Fruit fly (Drosophila melanogaster) whole organism, embryonic: ENCODE measurements around the gene htl.

ENCODE experiments used
- Blimp-1 ChIP-seq: fragments of 200-800 bp; sonication (Bioruptor generic); optimal IDR thresholded peaks from 3 replicates; lab custom pipeline; 2018; ENCODE audit warnings: missing biosample characterization, missing genetic modification characterization, mild to moderate bottlenecking, moderate library complexity, missing genetic modification reagents
- CG10274 ChIP-seq: fragments of 200-800 bp; sonication (Bioruptor generic); optimal IDR thresholded peaks from 3 replicates; lab custom pipeline; 2017; ENCODE audit warnings: missing biosample characterization, mild to moderate bottlenecking, missing genetic modification characterization
- CG10543 ChIP-seq: fragments of 200-800 bp; sonication (Bioruptor generic); optimal IDR thresholded peaks from 3 replicates; lab custom pipeline; 2017; ENCODE audit warnings: missing biosample characterization, mild to moderate bottlenecking, missing genetic modification characterization, moderate library complexity
- CG13775 ChIP-seq: fragments of 200-800 bp; sonication (Bioruptor generic); optimal IDR thresholded peaks from 3 replicates; lab custom pipeline; 2017; ENCODE audit warnings: missing biosample characterization, mild to moderate bottlenecking, missing genetic modification characterization
- CG14014 ChIP-seq: fragments of 200-800 bp; sonication (Bioruptor generic); IDR thresholded peaks from 2 replicates; pipeline ENCODE4 v1.3.6; 2022; ENCODE audit warnings: missing biosample characterization, missing genetic modification characterization
- CG1603 ChIP-seq: fragments of 200-800 bp; sonication (Bioruptor generic); optimal IDR thresholded peaks from 2 replicates; lab custom pipeline; 2019; ENCODE audit warnings: missing biosample characterization, mild to moderate bottlenecking, missing genetic modification characterization, moderate library complexity
- CG4360 ChIP-seq: fragments of 200-800 bp; sonication (Bioruptor generic); IDR thresholded peaks from 2 replicates; pipeline ENCODE4 v1.3.6; 2022; ENCODE audit warnings: missing biosample characterization, missing genetic modification characterization
- CG4404 ChIP-seq: fragments of 200-800 bp; sonication (Bioruptor generic); IDR thresholded peaks from 2 replicates; pipeline ENCODE4 v1.3.6; 2022; ENCODE audit warnings: missing biosample characterization, missing genetic modification characterization
- CG4617 ChIP-seq: fragments of 200-800 bp; sonication (Bioruptor generic); optimal IDR thresholded peaks from 3 replicates; lab custom pipeline; 2016; ENCODE audit warnings: missing biosample characterization, missing genetic modification characterization, borderline replicate concordance
- CG6689 ChIP-seq: fragments of 200-800 bp; sonication (Bioruptor generic); IDR thresholded peaks from 2 replicates; pipeline ENCODE4 v1.3.6; 2022; ENCODE audit warnings: missing biosample characterization, missing genetic modification characterization
- Camta ChIP-seq: fragments of 200-800 bp; sonication (Bioruptor generic); optimal IDR thresholded peaks from 2 replicates; lab custom pipeline; 2016; ENCODE audit warnings: missing biosample characterization, missing genetic modification characterization
- Deaf1 ChIP-seq: fragments of 200-800 bp; optimal IDR thresholded peaks from 3 replicates; lab custom pipeline; 2019; ENCODE audit warnings: missing biosample characterization, mild to moderate bottlenecking, missing genetic modification characterization, moderate library complexity
- Fer3 ChIP-seq: fragments of 200-800 bp; sonication (Bioruptor generic); optimal IDR thresholded peaks from 2 replicates; lab custom pipeline; 2018; ENCODE audit warnings: missing biosample characterization, mild to moderate bottlenecking, missing genetic modification characterization, moderate library complexity
- HLHmδ ChIP-seq: fragments of 200-800 bp; sonication (Bioruptor generic); optimal IDR thresholded peaks from 2 replicates; lab custom pipeline; 2018; ENCODE audit warnings: missing biosample characterization, mild to moderate bottlenecking, missing genetic modification characterization, moderate library complexity
- Hmx ChIP-seq: fragments of 200-800 bp; sonication (Bioruptor generic); optimal IDR thresholded peaks from 2 replicates; lab custom pipeline; 2016; ENCODE audit warnings: missing biosample characterization, missing genetic modification characterization
- Hr51 ChIP-seq, 2 experiments: fragments of 200-800 bp; sonication (Bioruptor generic); optimal IDR thresholded peaks; 2 replicates in 1 of 2; 3 replicates in 1 of 2; lab custom pipeline; 2016 to 2018; ENCODE audit warnings: missing biosample characterization in 2 of 2, missing genetic modification characterization in 2 of 2, mild to moderate bottlenecking in 1 of 2, moderate library complexity in 1 of 2
- Jarid2 ChIP-seq: fragments of 200-800 bp; sonication (Bioruptor generic); optimal IDR thresholded peaks from 3 replicates; lab custom pipeline; 2017; ENCODE audit warnings: mild to moderate bottlenecking, missing biosample characterization, missing genetic modification reagents, missing genetic modification characterization
- Med ChIP-seq: fragments of 200-800 bp; sonication (Bioruptor generic); peaks from one replicate; lab custom pipeline; 2016; ENCODE audit warnings: missing biosample characterization, missing genetic modification characterization, mild to moderate bottlenecking, inconsistent platforms, moderate library complexity
- Nf-YB ChIP-seq: fragments of 200-800 bp; sonication (Bioruptor generic); optimal IDR thresholded peaks from 3 replicates; lab custom pipeline; 2019; ENCODE audit warnings: missing biosample characterization, mild to moderate bottlenecking, missing genetic modification characterization, moderate library complexity
- Nf-YC ChIP-seq: fragments of 200-800 bp; optimal IDR thresholded peaks from 3 replicates; lab custom pipeline; 2019; ENCODE audit warnings: missing biosample characterization, mild to moderate bottlenecking, missing genetic modification characterization, moderate library complexity
- Stat92E ChIP-seq, 3 experiments: fragments of >200 bp in 2 of 3; fragments of 200-800 bp in 1 of 3; sonication (Bioruptor generic) in 1 of 3; optimal IDR thresholded peaks; 2 replicates each; lab custom pipeline; 2017 to 2019; ENCODE audit warnings: missing biosample characterization in 3 of 3, missing genetic modification characterization in 3 of 3, mild to moderate bottlenecking in 1 of 3, moderate library complexity in 1 of 3
- TFAM ChIP-seq: fragments of 200-800 bp; sonication (Bioruptor generic); optimal IDR thresholded peaks from 2 replicates; lab custom pipeline; 2017; ENCODE audit warnings: missing biosample characterization, missing genetic modification characterization, inconsistent platforms
- Trl ChIP-seq, 3 experiments: fragments of >200 bp in 2 of 3; fragments of 200-800 bp in 1 of 3; sonication (Bioruptor generic) in 1 of 3; optimal IDR thresholded peaks; 2 replicates in 1 of 3; 3 replicates in 2 of 3; lab custom pipeline; 2016 to 2017; ENCODE audit warnings: missing biosample characterization in 1 of 3, missing genetic modification characterization in 1 of 3
- Xrp1 ChIP-seq: fragments of 200-800 bp; sonication (Bioruptor generic); IDR thresholded peaks from 2 replicates; pipeline ENCODE4 v1.3.6; 2022; ENCODE audit warnings: missing biosample characterization, missing genetic modification characterization
- cato ChIP-seq: fragments of 200-800 bp; sonication (Bioruptor generic); optimal IDR thresholded peaks from 2 replicates; lab custom pipeline; 2016; ENCODE audit warnings: missing biosample characterization, missing genetic modification characterization, borderline replicate concordance
- cg ChIP-seq: fragments of 200-800 bp; sonication (Bioruptor generic); optimal IDR thresholded peaks from 3 replicates; lab custom pipeline; 2019; ENCODE audit warnings: missing biosample characterization, mild to moderate bottlenecking, missing genetic modification characterization, moderate library complexity
- corto ChIP-seq: fragments of 200-800 bp; sonication (Bioruptor generic); optimal IDR thresholded peaks from 2 replicates; lab custom pipeline; 2016; ENCODE audit warnings: missing biosample characterization, mild to moderate bottlenecking, missing genetic modification characterization, moderate library complexity
- crol ChIP-seq: fragments of 200-800 bp; sonication (Bioruptor generic); IDR thresholded peaks from 2 replicates; pipeline ENCODE4 v1.3.6; 2022; ENCODE audit warnings: missing biosample characterization, missing genetic modification characterization
- emc ChIP-seq: fragments of 200-800 bp; sonication (Bioruptor generic); optimal IDR thresholded peaks from 2 replicates; lab custom pipeline; 2016; ENCODE audit warnings: missing biosample characterization, missing genetic modification characterization
- fd96Cb ChIP-seq: fragments of 200-800 bp; sonication (Bioruptor generic); optimal IDR thresholded peaks from 2 replicates; lab custom pipeline; 2018; ENCODE audit warnings: missing biosample characterization, mild to moderate bottlenecking, missing genetic modification characterization, moderate library complexity
- fru ChIP-seq: fragments of >200 bp; optimal IDR thresholded peaks from 2 replicates; lab custom pipeline; 2017
- gcm ChIP-seq: fragments of 200-800 bp; sonication (Bioruptor generic); optimal IDR thresholded peaks from 2 replicates; lab custom pipeline; 2019; ENCODE audit warnings: missing biosample characterization, mild to moderate bottlenecking, missing genetic modification characterization, moderate library complexity
- insv ChIP-seq, 2 experiments: fragments of 200-800 bp; sonication (Bioruptor generic); optimal IDR thresholded peaks; 3 replicates each; lab custom pipeline; 2016 to 2018; ENCODE audit warnings: missing biosample characterization in 2 of 2, missing genetic modification characterization in 2 of 2
- jing ChIP-seq: fragments of 200-800 bp; sonication (Bioruptor generic); optimal IDR thresholded peaks from 2 replicates; lab custom pipeline; 2018; ENCODE audit warnings: missing biosample characterization, mild to moderate bottlenecking, missing genetic modification characterization
- lab ChIP-seq: fragments of 200-800 bp; sonication (Bioruptor generic); optimal IDR thresholded peaks from 3 replicates; lab custom pipeline; 2017; ENCODE audit warnings: missing biosample characterization, missing genetic modification characterization, mild to moderate bottlenecking, moderate library complexity, missing genetic modification reagents
- lov ChIP-seq, 2 experiments: fragments of 200-800 bp in 1 of 2; fragments of >200 bp in 1 of 2; sonication (Bioruptor generic) in 1 of 2; IDR thresholded peaks in 1 of 2; optimal IDR thresholded peaks in 1 of 2; 2 replicates in 1 of 2; 3 replicates in 1 of 2; pipeline versions ENCODE4 v1.3.6 to Lab custom; 2017 to 2022; ENCODE audit warnings: missing biosample characterization in 1 of 2, missing genetic modification characterization in 1 of 2
- maf-S ChIP-seq: fragments of 200-800 bp; sonication (Bioruptor generic); optimal IDR thresholded peaks from 2 replicates; lab custom pipeline; 2016; ENCODE audit warnings: missing biosample characterization, missing genetic modification characterization
- onecut ChIP-seq: fragments of 200-800 bp; sonication (Bioruptor generic); IDR thresholded peaks from 2 replicates; pipeline ENCODE4 v1.3.6; 2022; ENCODE audit warnings: missing biosample characterization, missing genetic modification characterization
- pb ChIP-seq: fragments of 200-800 bp; sonication (Bioruptor generic); optimal IDR thresholded peaks from 3 replicates; lab custom pipeline; 2016; ENCODE audit warnings: missing biosample characterization, missing genetic modification characterization
- row ChIP-seq: fragments of 200-800 bp; sonication (Bioruptor generic); IDR thresholded peaks from 3 replicates; pipeline ENCODE4 v1.3.6; 2022; ENCODE audit warnings: missing biosample characterization, missing genetic modification characterization
- sens ChIP-seq: fragments of 200-800 bp; sonication (Bioruptor generic); peaks from one replicate; lab custom pipeline; 2016; ENCODE audit warnings: missing biosample characterization, missing genetic modification characterization
- sqz ChIP-seq: fragments of 200-800 bp; sonication (Bioruptor generic); optimal IDR thresholded peaks from 3 replicates; lab custom pipeline; 2018; ENCODE audit warnings: missing biosample characterization, mild to moderate bottlenecking, missing genetic modification characterization
- tgo ChIP-seq: fragments of 200-800 bp; sonication (Bioruptor generic); IDR thresholded peaks from 3 replicates; pipeline ENCODE4 v1.3.6; 2022; ENCODE audit warnings: missing biosample characterization, missing genetic modification characterization
- tio ChIP-seq: fragments of 200-800 bp; sonication (Bioruptor generic); optimal IDR thresholded peaks from 2 replicates; lab custom pipeline; 2017; ENCODE audit warnings: missing biosample characterization, missing genetic modification characterization, inconsistent platforms
- yki ChIP-seq: fragments of >200 bp; optimal IDR thresholded peaks from 3 replicates; lab custom pipeline; 2018
- zfh1 ChIP-seq: fragments of 200-800 bp; sonication (Bioruptor generic); IDR thresholded peaks from 3 replicates; pipeline ENCODE4 v1.3.6; 2022; ENCODE audit warnings: missing biosample characterization, missing genetic modification characterization

htl gene

DNA sequence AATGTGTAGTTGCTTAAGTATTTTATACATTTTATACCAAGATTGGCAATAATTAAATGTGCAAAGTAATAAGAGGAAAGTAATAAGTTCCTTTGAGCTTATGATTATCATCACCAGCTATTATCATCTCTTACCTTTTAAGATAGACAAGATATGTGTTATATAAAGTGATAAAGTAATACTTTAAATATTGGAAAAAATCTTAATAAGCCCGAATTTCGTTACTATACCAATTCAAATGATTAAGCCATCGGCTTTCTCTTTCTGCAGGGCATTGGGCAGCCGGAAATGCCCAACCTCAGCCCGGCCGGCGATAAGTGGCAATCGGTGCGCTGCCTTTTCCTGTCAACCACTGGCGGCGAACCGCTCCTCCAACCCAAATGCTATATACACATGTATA lies 15.1 kb upstream of the htl start:
- TF ChIP-seq maf-S (GFP tag; lab: Kevin White, UChicago) (no peak), Hmx (GFP tag; lab: Kevin White, UChicago) (no peak), CG13775 (no peak), CG10274 (GFP tag; lab: Kevin White, UChicago) (peak; percentile 30)

DNA sequence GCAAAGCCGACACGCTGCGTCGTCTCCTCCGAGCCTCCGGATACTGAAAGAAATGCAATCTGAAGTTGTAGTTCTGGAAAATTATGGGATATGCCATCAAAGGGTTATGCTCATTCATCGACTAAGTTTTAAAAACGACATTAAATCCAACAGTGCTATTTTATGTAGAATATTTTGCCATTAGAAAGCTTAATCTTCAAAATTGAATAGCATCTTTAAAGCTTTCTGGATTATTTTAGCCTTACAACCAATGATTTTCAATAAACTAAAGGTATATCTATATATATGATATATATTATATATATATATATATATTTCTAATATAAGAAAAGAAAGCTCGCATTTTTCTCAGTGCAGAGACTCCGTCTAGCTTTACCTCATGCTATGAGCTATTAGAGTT lies 11.6 kb upstream of the htl start:
- TF ChIP-seq tgo (no peak), lab (no peak), Stat92E (GFP tag; optimal IDR thresholded peaks at IDR 0.05; lab: Kevin White, UChicago) (no peak)

DNA sequence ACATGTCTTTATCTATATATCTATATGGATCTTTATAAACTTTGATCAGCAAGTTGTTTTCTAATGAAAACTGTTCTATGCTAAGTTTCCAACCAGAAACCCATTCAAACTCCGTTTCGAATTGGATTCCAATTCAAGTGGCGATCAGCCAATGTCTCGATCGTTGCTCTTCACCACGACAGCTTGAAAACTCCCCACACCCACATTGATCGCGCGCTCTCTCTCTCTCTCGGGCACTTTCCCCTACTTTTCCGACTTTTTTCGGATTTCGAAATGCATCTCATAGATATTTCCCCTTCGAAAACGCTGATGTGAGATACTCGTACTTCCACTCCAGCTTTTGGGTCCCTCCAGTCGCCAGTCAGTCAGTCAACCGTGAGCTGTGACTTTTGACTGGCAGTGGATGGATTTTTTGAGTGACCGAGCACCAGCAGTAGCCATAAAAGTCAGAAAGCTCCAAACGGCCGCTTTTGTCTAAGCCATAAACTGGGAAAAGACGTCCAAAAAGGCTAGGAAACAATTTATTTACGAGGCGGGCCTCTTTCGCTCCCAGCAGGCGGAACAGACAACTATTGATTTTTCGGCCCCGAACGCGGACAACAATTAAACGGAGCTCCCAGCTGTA lies 10.5 kb upstream of the htl start:
- peak; percentile 23 for TF ChIP-seq Med (GFP tag; lab: Kevin White, UChicago)
- TF ChIP-seq fd96Cb (tag; lab: Kevin White, UChicago): no peak
- TF ChIP-seq onecut: peak; percentile 56
- TF ChIP-seq Camta: no peak
- peak; percentile 30 to 82 for TF ChIP-seq Trl (optimal IDR thresholded peaks at IDR 0.05; lab: Kevin White, UChicago)
- no peak for TF ChIP-seq Trl (GFP tag; optimal IDR thresholded peaks at IDR 0.05; lab: Kevin White, UChicago)
- TF ChIP-seq cg (GFP tag; lab: Kevin White, UChicago): peak; percentile 46
- TF ChIP-seq lov (optimal IDR thresholded peaks at IDR 0.05; lab: Kevin White, UChicago): no peak
- no peak for TF ChIP-seq lov (GFP tag; IDR thresholded peaks at IDR 0.05; lab: Robert Waterston, UW)
- TF ChIP-seq Hr51 (GFP tag; optimal IDR thresholded peaks at IDR 0.05; lab: Kevin White, UChicago): no peak
- TF ChIP-seq gcm (GFP tag; lab: Kevin White, UChicago): peak; percentile 32
- peak; percentile 19 for TF ChIP-seq HLHmδ (GFP tag; lab: Kevin White, UChicago)
- no peak for TF ChIP-seq Fer3 (tag; lab: Kevin White, UChicago)
- TF ChIP-seq Jarid2: peak; percentile 50
- no peak for TF ChIP-seq Blimp-1 (GFP tag; lab: Kevin White, UChicago)
- TF ChIP-seq insv (GFP tag; optimal IDR thresholded peaks at IDR 0.05; lab: Kevin White, UChicago): peak; percentile 28 to 86
- peak; percentile 91 for TF ChIP-seq Nf-YB (GFP tag; lab: Kevin White, UChicago)
- TF ChIP-seq TFAM (GFP tag; lab: Kevin White, UChicago): no peak
- TF ChIP-seq crol (GFP tag; lab: Robert Waterston, UW): no peak
- peak; percentile 34 for TF ChIP-seq Deaf1
- no peak for TF ChIP-seq fru (lab: Kevin White, UChicago)
- peak; percentile 8 for TF ChIP-seq jing
- TF ChIP-seq sqz (GFP tag; lab: Kevin White, UChicago): peak; percentile 17
- no peak for TF ChIP-seq emc (GFP tag; lab: Kevin White, UChicago)
- peak; percentile 17 for TF ChIP-seq yki (lab: Kevin White, UChicago)
- TF ChIP-seq Nf-YC (tag; lab: Kevin White, UChicago): peak; percentile 83

DNA sequence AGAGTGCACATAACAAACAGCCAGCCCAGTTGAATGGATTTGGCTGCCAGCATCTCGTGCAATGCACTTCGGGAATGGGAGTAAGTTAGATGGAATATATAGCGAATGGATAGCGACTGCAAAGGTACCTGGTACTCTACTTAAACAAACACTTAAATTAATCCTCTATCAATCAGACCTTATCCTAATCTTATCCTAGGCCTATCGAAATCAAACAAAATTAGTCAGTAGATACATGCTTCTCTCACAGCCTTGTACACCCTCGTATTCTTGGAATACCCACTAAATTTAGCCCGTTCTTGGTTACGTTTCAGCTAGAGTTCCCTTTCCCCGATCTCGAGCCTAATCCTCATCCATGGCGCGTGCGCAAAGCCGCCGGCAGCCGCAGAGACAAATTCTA lies 7.8 kb upstream of the htl start:
- TF ChIP-seq CG4360 (no peak), sens (GFP tag; lab: Kevin White, UChicago) (peak; percentile 59), CG1603 (peak; percentile 14), cato (no peak), Xrp1 (GFP tag; lab: Robert Waterston, UW) (peak; percentile 42; the same call in 1 of the 2 replicates), CG4404 (peak; percentile 35; the same call in 1 of the 2 replicates), corto (no peak), CG10543 (GFP tag; lab: Kevin White, UChicago) (no peak), CG6689 (GFP tag; lab: Robert Waterston, UW) (no peak; the same call in 1 of the 2 replicates), CG4617 (GFP tag; lab: Kevin White, UChicago) (no peak), row (peak; percentile 25; the same call in 1 of the 3 replicates), CG14014 (GFP tag; lab: Robert Waterston, UW) (no peak), tio (GFP tag; lab: Kevin White, UChicago) (no peak), pb (GFP tag; lab: Kevin White, UChicago) (no peak), zfh1 (GFP tag; lab: Robert Waterston, UW) (0 out of 3 replicates have a peak, but pooled peaks have one; percentile 30)
